Worm (Caenorhabditis elegans) whole organism, midembryonic: ENCODE measurements around the gene pxn-2.

Experiments used
- flt-1 ChIP-seq: fragments of 200-800 bp; sonication (Bioruptor generic); IDR thresholded peaks from 2 replicates; pipeline ENCODE4 v1.3.6; 2022; ENCODE audit warnings: missing genetic modification characterization, missing compliant biosample characterization
- klf-2 ChIP-seq: fragments of 200-800 bp; sonication (Bioruptor generic); conservative IDR thresholded peaks from 2 replicates; pipeline ENCODE4 v1.3.6; 2022; ENCODE audit warnings: missing genetic modification reagents, missing genetic modification characterization, missing compliant biosample characterization
- ref-1 ChIP-seq: fragments of 200-800 bp; sonication (Bioruptor generic); conservative IDR thresholded peaks from 2 replicates; pipeline ENCODE4 v1.3.6; 2022; ENCODE audit warnings: missing genetic modification reagents, missing genetic modification characterization, missing compliant biosample characterization
- tab-1 ChIP-seq: fragments of 200-800 bp; sonication (Bioruptor generic); IDR thresholded peaks from 2 replicates; pipeline ENCODE4 v1.3.6; 2022; ENCODE audit warnings: missing genetic modification characterization, missing compliant biosample characterization
- ztf-29 ChIP-seq: fragments of 200-800 bp; sonication (Bioruptor generic); IDR thresholded peaks from 2 replicates; pipeline ENCODE4 v1.3.6; 2022; ENCODE audit warnings: missing genetic modification reagents, missing genetic modification characterization, missing compliant biosample characterization

- no peak for TF ChIP-seq klf-2 (GFP tag; lab: Robert Waterston, UW)
- TF ChIP-seq ztf-29 = no peak
- TF ChIP-seq flt-1 (GFP tag; lab: Robert Waterston, UW) = no peak
- TF ChIP-seq ref-1 (GFP tag; lab: Robert Waterston, UW) = no peak
- TF ChIP-seq tab-1 (GFP tag; lab: Robert Waterston, UW) = no peak
Observed at ce11 chrX:10932087-10932486, 47.0 kb downstream of the pxn-2 start.
